Worm (Caenorhabditis elegans): ENCODE data around the gene C35D6.13.

Gene C35D6.13

DNA sequence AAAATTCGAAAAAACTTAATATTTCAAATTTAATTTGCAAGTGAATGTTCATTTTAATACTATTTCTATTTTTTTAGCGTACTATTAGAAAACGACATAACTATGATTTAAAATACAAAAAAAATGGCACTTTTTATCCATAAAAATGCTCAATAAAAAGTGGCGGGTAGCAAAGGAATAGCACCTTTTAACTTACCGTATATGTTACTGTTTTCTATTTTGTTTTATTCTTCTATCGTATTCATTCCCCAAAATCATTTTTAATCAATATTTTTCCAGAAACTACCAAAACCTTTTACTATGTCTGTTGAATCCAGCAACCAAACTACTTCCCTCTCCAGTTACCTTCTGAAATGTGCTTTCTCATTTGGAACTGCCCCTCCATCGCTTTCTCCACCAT, 13.9 kb downstream of the C35D6.13 start, which contains the start of gene C35D6.4:
TSS of gene C35D6.4 (plus strand) at position 301 of the 400 bp plus-strand sequence.
- TF ChIP-seq ztf-16 (tag; optimal IDR thresholded peaks at IDR 0.05): no peak
- no peak for TF ChIP-seq fax-1 (tag; optimal IDR thresholded peaks at IDR 0.05)
- no peak for TF ChIP-seq pha-4 (tag; optimal IDR thresholded peaks at IDR 0.05)
- TF ChIP-seq odd-2 (tag; optimal IDR thresholded peaks at IDR 0.05): no peak
- TF ChIP-seq sdc-2 (tag; optimal IDR thresholded peaks at IDR 0.05): no peak
- TF ChIP-seq sox-2 (GFP tag; IDR thresholded peaks at IDR 0.05): no peak
- TF ChIP-seq elt-2 (tag; optimal IDR thresholded peaks at IDR 0.05): no peak
- no peak for TF ChIP-seq nfya-1 (tag; optimal IDR thresholded peaks at IDR 0.05)
- TF ChIP-seq T23F11.4 (GFP tag; optimal IDR thresholded peaks at IDR 0.05): no peak
- no peak for TF ChIP-seq lin-11 (tag; optimal IDR thresholded peaks at IDR 0.05)
- no peak for TF ChIP-seq ceh-2 (tag; optimal IDR thresholded peaks at IDR 0.05)
- no peak for TF ChIP-seq F13H6.1 (tag; optimal IDR thresholded peaks at IDR 0.05)
- TF ChIP-seq C08G9.2 (tag; optimal IDR thresholded peaks at IDR 0.05): no peak
- no peak for TF ChIP-seq ceh-6 (GFP tag; optimal IDR thresholded peaks at IDR 0.05)
- TF ChIP-seq ama-1 (optimal IDR thresholded peaks at IDR 0.05): no peak
- TF ChIP-seq tbx-2 (tag; optimal IDR thresholded peaks at IDR 0.05): no peak
- TF ChIP-seq ceh-34 (tag; optimal IDR thresholded peaks at IDR 0.05): no peak
- no peak for TF ChIP-seq K02D7.2 (tag; optimal IDR thresholded peaks at IDR 0.05)

- no peak for TF ChIP-seq hlh-30 (tag; optimal IDR thresholded peaks at IDR 0.05; ENCODE audit: insufficient read depth)
- TF ChIP-seq ceh-34 (tag; optimal IDR thresholded peaks at IDR 0.05): no peak
- no peak for TF ChIP-seq pha-2 (tag; optimal IDR thresholded peaks at IDR 0.05)
- TF ChIP-seq hlh-8 (tag; optimal IDR thresholded peaks at IDR 0.05): no peak
- TF ChIP-seq tbx-2 (tag; optimal IDR thresholded peaks at IDR 0.05): no peak
- TF ChIP-seq unc-42 (tag; optimal IDR thresholded peaks at IDR 0.05): no peak
- TF ChIP-seq dmd-4 (tag; optimal IDR thresholded peaks at IDR 0.05; ENCODE audit: borderline replicate concordance): no peak
- no peak for TF ChIP-seq K09A11.1 (tag; optimal IDR thresholded peaks at IDR 0.05; ENCODE audit: insufficient read depth)
- no peak for TF ChIP-seq npax-4 (tag; optimal IDR thresholded peaks at IDR 0.05)
Measured at ce11 chrIV:16364581-16364980, 27.8 kb downstream of the C35D6.13 start.

ce11 chrIV:16370592-16370991, 33.8 kb downstream of the C35D6.13 start:
- no peak for TF ChIP-seq pha-2 (tag; optimal IDR thresholded peaks at IDR 0.05)
- no peak for TF ChIP-seq nhr-232 (tag; optimal IDR thresholded peaks at IDR 0.05)
- TF ChIP-seq ceh-31 (tag; optimal IDR thresholded peaks at IDR 0.05): no peak
- TF ChIP-seq rnt-1 (tag; optimal IDR thresholded peaks at IDR 0.05): no peak
- TF ChIP-seq nhr-11 (tag; optimal IDR thresholded peaks at IDR 0.05): no peak
- no peak for TF ChIP-seq ceh-9 (tag; optimal IDR thresholded peaks at IDR 0.05)
- TF ChIP-seq ref-2 (tag; optimal IDR thresholded peaks at IDR 0.05): no peak
- no peak for TF ChIP-seq odd-2 (tag; optimal IDR thresholded peaks at IDR 0.05)
- TF ChIP-seq pax-1 (tag; optimal IDR thresholded peaks at IDR 0.05): no peak
- no peak for TF ChIP-seq tbx-2 (tag; optimal IDR thresholded peaks at IDR 0.05)
- no peak for TF ChIP-seq hlh-8 (tag; optimal IDR thresholded peaks at IDR 0.05)
- TF ChIP-seq sox-4 (tag; optimal IDR thresholded peaks at IDR 0.05): no peak
- TF ChIP-seq mec-3 (tag; optimal IDR thresholded peaks at IDR 0.05; ENCODE audit: borderline replicate concordance): no peak

DNA sequence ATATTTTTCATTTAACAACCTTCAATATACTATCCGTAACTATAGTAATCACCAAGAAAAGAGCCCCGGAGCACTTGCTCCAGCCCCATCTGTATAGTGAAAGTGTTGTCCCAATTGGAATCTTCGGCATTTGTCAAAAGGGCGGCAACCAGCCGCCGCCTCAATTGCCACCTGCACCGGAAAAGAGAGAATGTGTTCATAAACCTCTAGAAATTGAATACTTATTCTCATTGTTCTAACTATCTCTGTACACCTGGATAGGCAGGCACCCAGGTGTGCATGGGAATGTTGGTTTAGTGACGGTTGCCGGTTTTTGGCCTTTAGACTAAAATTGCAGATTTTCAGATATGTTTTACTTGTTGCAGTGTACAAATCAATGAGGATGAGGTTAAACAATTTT, 41.1 kb downstream of the C35D6.13 start:
- no peak for TF ChIP-seq pqm-1 (tag; optimal IDR thresholded peaks at IDR 0.05)
- no peak for TF ChIP-seq ceh-14 (tag; optimal IDR thresholded peaks at IDR 0.05)
- no peak for TF ChIP-seq ttx-3 (tag; optimal IDR thresholded peaks at IDR 0.05)
- no peak for TF ChIP-seq lim-6 (tag; optimal IDR thresholded peaks at IDR 0.05)
- no peak for TF ChIP-seq hlh-13 (GFP tag; optimal IDR thresholded peaks at IDR 0.05)
- TF ChIP-seq sox-2 (GFP tag; IDR thresholded peaks at IDR 0.05): no peak
- TF ChIP-seq lin-11 (tag; optimal IDR thresholded peaks at IDR 0.05): no peak
- TF ChIP-seq ceh-30 (tag; optimal IDR thresholded peaks at IDR 0.05): no peak
- no peak for TF ChIP-seq unc-42 (tag; optimal IDR thresholded peaks at IDR 0.05)
- no peak for TF ChIP-seq pha-2 (tag; optimal IDR thresholded peaks at IDR 0.05)
